Worm (Caenorhabditis elegans) whole organism, young adult: ENCODE data around the gene T22F3.12.

Experiments
- D2030.7 ChIP-seq: fragments of 200-800 bp; sonication (Bioruptor generic); IDR thresholded peaks from 2 replicates; pipeline ENCODE4 v1.3.6; 2022; ENCODE audit warnings: missing genetic modification reagents, missing genetic modification characterization, missing compliant biosample characterization
- T07F8.4 ChIP-seq: sonication (generic microtip); optimal IDR thresholded peaks from 2 replicates; lab custom pipeline; 2016; ENCODE audit warnings: mild to moderate bottlenecking, missing genetic modification characterization, moderate library complexity, missing compliant biosample characterization
- Y53G8AR.9 ChIP-seq: fragments of 200-800 bp; sonication (Bioruptor generic); conservative IDR thresholded peaks from 2 replicates; pipeline ENCODE4 v1.3.6; 2022; ENCODE audit warnings: missing genetic modification reagents, missing genetic modification characterization, missing compliant biosample characterization
- Y79H2A.3 ChIP-seq: fragments of 200-800 bp; sonication (Bioruptor generic); conservative IDR thresholded peaks from 2 replicates; pipeline ENCODE4 v1.3.6; 2022; ENCODE audit warnings: missing genetic modification reagents, missing genetic modification characterization, missing compliant biosample characterization
- ama-1 ChIP-seq, 3 experiments: fragments of 150-350 bp in 1 of 3; sonication (generic microtip) in 2 of 3; optimal IDR thresholded peaks; 2 replicates each; lab custom pipeline; 2014 to 2018; ENCODE audit warnings: missing biosample characterization in 2 of 3, missing genetic modification characterization in 2 of 3, missing genetic modification reagents in 2 of 3
- die-1 ChIP-seq: sonication (generic microtip); optimal IDR thresholded peaks from 2 replicates; lab custom pipeline; 2016; ENCODE audit warnings: missing genotype, mild to moderate bottlenecking, missing genetic modification characterization, missing compliant biosample characterization
- efl-1 ChIP-seq: fragments of 150-350 bp; optimal IDR thresholded peaks from 2 replicates; lab custom pipeline; 2014; ENCODE audit warnings: missing biosample characterization, missing genetic modification reagents, missing genetic modification characterization
- ekl-4 ChIP-seq: fragments of 200-800 bp; sonication (Bioruptor generic); IDR thresholded peaks from 2 replicates; pipeline ENCODE4 v1.3.6; 2022; ENCODE audit warnings: missing genetic modification reagents, missing genetic modification characterization, missing compliant biosample characterization
- hmg-20 ChIP-seq: fragments of 200-800 bp; sonication (Bioruptor generic); IDR thresholded peaks from 2 replicates; pipeline ENCODE4 v1.3.6; 2022; ENCODE audit warnings: missing genetic modification reagents, missing genetic modification characterization, missing compliant biosample characterization
- let-526 ChIP-seq: fragments of 200-800 bp; sonication (Bioruptor generic); IDR thresholded peaks from 2 replicates; pipeline ENCODE4 v1.3.6; 2022; ENCODE audit warnings: missing genetic modification reagents, missing genetic modification characterization, missing compliant biosample characterization
- pha-4 ChIP-seq: fragments of 150-350 bp; sonication (generic microtip); optimal IDR thresholded peaks from 2 replicates; lab custom pipeline; 2014; ENCODE audit warnings: missing biosample characterization, missing genetic modification reagents, missing genetic modification characterization
- snpc-4 ChIP-seq, 5 experiments: fragments of 150-350 bp in 1 of 5; sonication (generic microtip) in 4 of 5; optimal IDR thresholded peaks; 2 replicates each; lab custom pipeline; 2014 to 2018; ENCODE audit warnings: missing genetic modification characterization in 5 of 5, missing biosample characterization in 3 of 5, antibody characterized with exemption in 2 of 5, mild to moderate bottlenecking in 2 of 5, missing compliant biosample characterization in 2 of 5, missing genotype in 2 of 5, moderate library complexity in 2 of 5, missing genetic modification reagents in 1 of 5
- unc-130 ChIP-seq: sonication (generic microtip); optimal IDR thresholded peaks from 2 replicates; lab custom pipeline; 2016; ENCODE audit warnings: missing genetic modification reagents, missing genetic modification characterization, missing compliant biosample characterization
- unc-62 ChIP-seq: fragments of 150-350 bp; optimal IDR thresholded peaks from 2 replicates; lab custom pipeline; 2014; ENCODE audit warnings: missing biosample characterization, missing genetic modification reagents, missing genetic modification characterization

DNA sequence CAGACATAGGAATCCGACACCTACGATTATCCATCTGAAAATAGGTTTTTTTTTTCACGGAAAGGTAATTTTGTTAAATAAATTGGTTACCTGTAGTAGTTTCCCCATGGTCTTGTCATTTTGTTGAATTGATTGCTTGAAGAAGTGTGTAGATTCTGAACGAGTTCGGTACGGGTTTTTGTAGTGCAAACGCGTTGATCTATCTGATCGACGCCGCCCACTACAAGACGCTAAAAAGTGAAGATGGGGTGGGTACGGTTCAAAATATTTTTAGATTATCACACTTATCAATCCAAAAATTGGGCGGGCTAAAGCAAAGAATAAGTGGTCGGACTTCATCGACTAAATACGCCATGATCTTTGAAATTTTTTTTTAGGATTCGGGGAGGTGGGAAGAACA is 22.4 kb upstream of the T22F3.12 start, which contains the start of gene T22F3.11:
- no peak for TF ChIP-seq snpc-4 (GFP tag; optimal IDR thresholded peaks at IDR 0.05; lab: Kevin White, UChicago)
- TF ChIP-seq snpc-4 (tag; optimal IDR thresholded peaks at IDR 0.05; lab: Kevin White, UChicago), result no peak
- TF ChIP-seq Y79H2A.3 (GFP tag; lab: Robert Waterston, UW), result no peak
- TF ChIP-seq efl-1 (GFP tag; lab: Kevin White, UChicago), result no peak
- no peak for TF ChIP-seq Y53G8AR.9 (GFP tag; lab: Robert Waterston, UW)
- TF ChIP-seq pha-4 (tag; lab: Kevin White, UChicago), result no peak
- TF ChIP-seq ekl-4, result no peak
- TF ChIP-seq unc-62 (GFP tag; lab: Kevin White, UChicago), result no peak
- no peak for TF ChIP-seq unc-130 (GFP tag; lab: Kevin White, UChicago)
- no peak for TF ChIP-seq hmg-20 (GFP tag; lab: Robert Waterston, UW)
- TF ChIP-seq ama-1 (optimal IDR thresholded peaks at IDR 0.05; lab: Kevin White, UChicago), result no peak
- TF ChIP-seq ama-1 (GFP tag; optimal IDR thresholded peaks at IDR 0.05; lab: Kevin White, UChicago), result no peak
- no peak for TF ChIP-seq let-526 (GFP tag; lab: Robert Waterston, UW)
- TF ChIP-seq D2030.7 (GFP tag; lab: Robert Waterston, UW), result no peak
- no peak for TF ChIP-seq T07F8.4
- TF ChIP-seq die-1 (tag; lab: Kevin White, UChicago), result no peak
